Worm (Caenorhabditis elegans) whole organism, L1 larva: ENCODE results near the gene H38K22.9.

Experiments
- C16A3.4 ChIP-seq: fragments of 150-350 bp; optimal IDR thresholded peaks from 2 replicates; lab custom pipeline; 2014; ENCODE audit warnings: missing biosample characterization, missing genetic modification characterization
- C34B4.2 ChIP-seq: sonication (generic microtip); optimal IDR thresholded peaks from 2 replicates; lab custom pipeline; 2017; ENCODE audit warnings: mild to moderate bottlenecking, missing genetic modification characterization, missing compliant biosample characterization
- Y116A8C.19 ChIP-seq: sonication (generic microtip); optimal IDR thresholded peaks from 2 replicates; lab custom pipeline; 2016; ENCODE audit warnings: missing compliant biosample characterization, missing genetic modification characterization, borderline replicate concordance
- aly-2 ChIP-seq: fragments of 150-350 bp; optimal IDR thresholded peaks from 2 replicates; lab custom pipeline; 2014; ENCODE audit warnings: missing biosample characterization, missing genetic modification characterization
- ama-1 ChIP-seq: fragments of 150-350 bp; optimal IDR thresholded peaks from 2 replicates; lab custom pipeline; 2014
- blmp-1 ChIP-seq: fragments of 150-350 bp; optimal IDR thresholded peaks from 2 replicates; lab custom pipeline; 2014; ENCODE audit warnings: missing biosample characterization, missing genetic modification characterization
- ceh-63 ChIP-seq: fragments of 200-800 bp; sonication (Bioruptor generic); optimal IDR thresholded peaks from 2 replicates; lab custom pipeline; 2018; ENCODE audit warnings: mild to moderate bottlenecking, missing genetic modification characterization, missing compliant biosample characterization
- ceh-8 ChIP-seq: fragments of 200-800 bp; sonication (Bioruptor generic); optimal IDR thresholded peaks from 2 replicates; lab custom pipeline; 2018; ENCODE audit warnings: mild to moderate bottlenecking, missing genetic modification characterization, moderate library complexity, missing compliant biosample characterization
- ceh-90 ChIP-seq: sonication (generic microtip); optimal IDR thresholded peaks from 2 replicates; lab custom pipeline; 2016; ENCODE audit warnings: missing genetic modification characterization, missing compliant biosample characterization
- dpl-1 ChIP-seq, 3 experiments: fragments of 150-350 bp in 2 of 3; sonication (generic microtip) in 1 of 3; optimal IDR thresholded peaks; 2 replicates each; lab custom pipeline; 2014 to 2017; ENCODE audit warnings: missing biosample characterization in 3 of 3, missing genetic modification characterization in 3 of 3, missing genetic modification reagents in 3 of 3
- dsc-1 ChIP-seq: sonication (generic microtip); optimal IDR thresholded peaks from 2 replicates; lab custom pipeline; 2016; ENCODE audit warnings: mild to moderate bottlenecking, missing genetic modification characterization, missing compliant biosample characterization
- efl-1 ChIP-seq, 4 experiments: fragments of 150-350 bp; optimal IDR thresholded peaks in 3 of 4; peaks in 1 of 4; 1 replicate in 1 of 4; 2 replicates in 3 of 4; lab custom pipeline; 2014; ENCODE audit warnings: missing biosample characterization in 2 of 4, missing genetic modification characterization in 2 of 4, missing genetic modification reagents in 2 of 4
- efl-3 ChIP-seq: fragments of 200-800 bp; sonication (Bioruptor generic); optimal IDR thresholded peaks from 2 replicates; lab custom pipeline; 2018; ENCODE audit warnings: mild to moderate bottlenecking, missing genetic modification characterization, missing compliant biosample characterization
- egl-27 ChIP-seq, 2 experiments: fragments of 150-350 bp in 1 of 2; sonication (generic microtip); optimal IDR thresholded peaks; 3 replicates each; lab custom pipeline; 2017 to 2018; ENCODE audit warnings: missing biosample characterization in 2 of 2, missing genetic modification characterization in 2 of 2, missing genetic modification reagents in 2 of 2
- elt-2 ChIP-seq: sonication (generic microtip); optimal IDR thresholded peaks from 2 replicates; lab custom pipeline; 2016; ENCODE audit warnings: missing genetic modification characterization, mild to moderate bottlenecking, inconsistent platforms, missing compliant biosample characterization, missing genetic modification reagents
- elt-3 ChIP-seq, 6 experiments: fragments of 150-350 bp in 1 of 6; sonication (generic microtip); optimal IDR thresholded peaks; 2 replicates each; lab custom pipeline; 2017 to 2018; ENCODE audit warnings: missing biosample characterization in 6 of 6, missing genetic modification characterization in 6 of 6, inconsistent platforms in 1 of 6
- fkh-8 ChIP-seq: sonication (generic microtip); optimal IDR thresholded peaks from 2 replicates; lab custom pipeline; 2016; ENCODE audit warnings: mild to moderate bottlenecking, missing genetic modification characterization, missing compliant biosample characterization
- fos-1 ChIP-seq: fragments of 150-350 bp; optimal IDR thresholded peaks from 2 replicates; lab custom pipeline; 2014; ENCODE audit warnings: missing biosample characterization, missing genetic modification characterization
- hlh-4 ChIP-seq: sonication (generic microtip); optimal IDR thresholded peaks from 2 replicates; lab custom pipeline; 2016; ENCODE audit warnings: mild to moderate bottlenecking, missing genetic modification characterization, missing compliant biosample characterization
- hpl-2 ChIP-seq: fragments of 150-350 bp; optimal IDR thresholded peaks from 2 replicates; lab custom pipeline; 2014; ENCODE audit warnings: missing biosample characterization, missing genetic modification reagents, missing genetic modification characterization
- irx-1 ChIP-seq: sonication (generic microtip); optimal IDR thresholded peaks from 2 replicates; lab custom pipeline; 2016; ENCODE audit warnings: missing genetic modification characterization, missing compliant biosample characterization
- lin-13 ChIP-seq: fragments of 150-350 bp; optimal IDR thresholded peaks from 2 replicates; lab custom pipeline; 2014; ENCODE audit warnings: missing biosample characterization, missing genetic modification reagents, missing genetic modification characterization
- lin-14 ChIP-seq: fragments of 200-800 bp; sonication (Bioruptor generic); optimal IDR thresholded peaks from 2 replicates; lab custom pipeline; 2018; ENCODE audit warnings: mild to moderate bottlenecking, missing genetic modification characterization, moderate library complexity, missing compliant biosample characterization
- lin-35 ChIP-seq, 2 experiments: fragments of 150-350 bp; optimal IDR thresholded peaks; 2 replicates each; lab custom pipeline; 2014; ENCODE audit warnings: missing biosample characterization in 2 of 2, missing genetic modification characterization in 2 of 2, missing genetic modification reagents in 2 of 2
- lin-39 ChIP-seq: fragments of 150-350 bp; optimal IDR thresholded peaks from 2 replicates; lab custom pipeline; 2014; ENCODE audit warnings: missing biosample characterization, missing genetic modification reagents, missing genetic modification characterization
- lir-3 ChIP-seq: sonication (generic microtip); optimal IDR thresholded peaks from 2 replicates; lab custom pipeline; 2016; ENCODE audit warnings: mild to moderate bottlenecking, missing genetic modification characterization, moderate library complexity, missing compliant biosample characterization; ENCODE audit not compliant: poor library complexity
- lsy-2 ChIP-seq, 2 experiments: fragments of 150-350 bp; optimal IDR thresholded peaks; 2 replicates each; lab custom pipeline; 2014; ENCODE audit warnings: missing biosample characterization in 2 of 2, missing genetic modification characterization in 2 of 2
- mdl-1 ChIP-seq, 2 experiments: fragments of 150-350 bp; optimal IDR thresholded peaks; 2 replicates each; lab custom pipeline; 2014 to 2017; ENCODE audit warnings: missing biosample characterization in 2 of 2, missing genetic modification characterization in 2 of 2, inconsistent platforms in 1 of 2
- mep-1 ChIP-seq: fragments of 150-350 bp; optimal IDR thresholded peaks from 2 replicates; lab custom pipeline; 2014; ENCODE audit warnings: missing biosample characterization, missing genetic modification characterization
- nhr-12 ChIP-seq: sonication (generic microtip); optimal IDR thresholded peaks from 2 replicates; lab custom pipeline; 2017; ENCODE audit warnings: missing biosample characterization, missing genetic modification characterization
- nhr-19 ChIP-seq: fragments of 200-800 bp; sonication (Bioruptor generic); conservative IDR thresholded peaks from 2 replicates; pipeline ENCODE4 v1.3.6; 2022; ENCODE audit warnings: missing genetic modification characterization, missing compliant biosample characterization
- nhr-20 ChIP-seq: sonication (generic microtip); optimal IDR thresholded peaks from 2 replicates; lab custom pipeline; 2016; ENCODE audit warnings: mild to moderate bottlenecking, missing genetic modification characterization, missing compliant biosample characterization
- nhr-28 ChIP-seq: fragments of 150-350 bp; optimal IDR thresholded peaks from 2 replicates; lab custom pipeline; 2014; ENCODE audit warnings: missing biosample characterization, missing genetic modification characterization
- nhr-47 ChIP-seq: sonication (generic microtip); optimal IDR thresholded peaks from 2 replicates; lab custom pipeline; 2016; ENCODE audit warnings: mild to moderate bottlenecking, missing genetic modification characterization, moderate library complexity, missing compliant biosample characterization
- nhr-71 ChIP-seq: sonication (generic microtip); optimal IDR thresholded peaks from 2 replicates; lab custom pipeline; 2016; ENCODE audit warnings: mild to moderate bottlenecking, missing genetic modification characterization, moderate library complexity, missing compliant biosample characterization
- nhr-90 ChIP-seq: sonication (generic microtip); optimal IDR thresholded peaks from 2 replicates; lab custom pipeline; 2016; ENCODE audit warnings: mild to moderate bottlenecking, missing genetic modification characterization, missing compliant biosample characterization; ENCODE audit not compliant: poor library complexity
- pax-3 ChIP-seq: fragments of 200-800 bp; sonication (Bioruptor generic); optimal IDR thresholded peaks from 2 replicates; lab custom pipeline; 2018; ENCODE audit warnings: mild to moderate bottlenecking, missing genetic modification characterization, moderate library complexity, missing compliant biosample characterization
- pqm-1 ChIP-seq: sonication (generic microtip); optimal IDR thresholded peaks from 3 replicates; lab custom pipeline; 2017; ENCODE audit warnings: missing biosample characterization, missing genetic modification characterization
- rnt-1 ChIP-seq: sonication (generic microtip); optimal IDR thresholded peaks from 2 replicates; lab custom pipeline; 2016; ENCODE audit warnings: mild to moderate bottlenecking, missing genetic modification characterization, moderate library complexity, missing compliant biosample characterization
- skn-1 ChIP-seq: fragments of 150-350 bp; optimal IDR thresholded peaks from 2 replicates; lab custom pipeline; 2014; ENCODE audit warnings: missing biosample characterization, missing genetic modification characterization
- snu-23 ChIP-seq: sonication (generic microtip); optimal IDR thresholded peaks from 2 replicates; lab custom pipeline; 2016; ENCODE audit warnings: missing genetic modification characterization, missing compliant biosample characterization
- sox-4 ChIP-seq: sonication (generic microtip); optimal IDR thresholded peaks from 2 replicates; lab custom pipeline; 2016; ENCODE audit warnings: missing genetic modification characterization, missing compliant biosample characterization
- sup-37 ChIP-seq: fragments of 200-800 bp; sonication (Bioruptor generic); optimal IDR thresholded peaks from 2 replicates; lab custom pipeline; 2018; ENCODE audit warnings: mild to moderate bottlenecking, missing genetic modification characterization, missing compliant biosample characterization
- swsn-7 ChIP-seq: sonication (generic microtip); optimal IDR thresholded peaks from 2 replicates; lab custom pipeline; 2016; ENCODE audit warnings: missing genetic modification characterization, missing compliant biosample characterization
- tbx-2 ChIP-seq: sonication (generic microtip); optimal IDR thresholded peaks from 2 replicates; lab custom pipeline; 2016; ENCODE audit warnings: missing genetic modification characterization, missing compliant biosample characterization
- tlp-1 ChIP-seq: fragments of 150-350 bp; optimal IDR thresholded peaks from 2 replicates; lab custom pipeline; 2014; ENCODE audit warnings: missing biosample characterization, missing genetic modification characterization
- unc-62 ChIP-seq: fragments of 150-350 bp; optimal IDR thresholded peaks from 2 replicates; lab custom pipeline; 2014; ENCODE audit warnings: missing biosample characterization, missing genetic modification reagents, missing genetic modification characterization
- vab-15 ChIP-seq: sonication (generic microtip); optimal IDR thresholded peaks from 2 replicates; lab custom pipeline; 2017; ENCODE audit warnings: missing genotype, mild to moderate bottlenecking, missing genetic modification characterization, missing compliant biosample characterization
- xbp-1 ChIP-seq: sonication (generic microtip); optimal IDR thresholded peaks from 2 replicates; lab custom pipeline; 2016; ENCODE audit warnings: missing genetic modification characterization, missing compliant biosample characterization
- ztf-11 ChIP-seq, 2 experiments: sonication (generic microtip); optimal IDR thresholded peaks; 2 replicates each; lab custom pipeline; 2016 to 2017; ENCODE audit warnings: missing genetic modification characterization in 2 of 2, missing biosample characterization in 1 of 2, missing compliant biosample characterization in 1 of 2
- ztf-4 ChIP-seq: fragments of 150-350 bp; optimal IDR thresholded peaks from 2 replicates; lab custom pipeline; 2014; ENCODE audit warnings: missing biosample characterization, missing genetic modification characterization

H38K22.9 gene

DNA sequence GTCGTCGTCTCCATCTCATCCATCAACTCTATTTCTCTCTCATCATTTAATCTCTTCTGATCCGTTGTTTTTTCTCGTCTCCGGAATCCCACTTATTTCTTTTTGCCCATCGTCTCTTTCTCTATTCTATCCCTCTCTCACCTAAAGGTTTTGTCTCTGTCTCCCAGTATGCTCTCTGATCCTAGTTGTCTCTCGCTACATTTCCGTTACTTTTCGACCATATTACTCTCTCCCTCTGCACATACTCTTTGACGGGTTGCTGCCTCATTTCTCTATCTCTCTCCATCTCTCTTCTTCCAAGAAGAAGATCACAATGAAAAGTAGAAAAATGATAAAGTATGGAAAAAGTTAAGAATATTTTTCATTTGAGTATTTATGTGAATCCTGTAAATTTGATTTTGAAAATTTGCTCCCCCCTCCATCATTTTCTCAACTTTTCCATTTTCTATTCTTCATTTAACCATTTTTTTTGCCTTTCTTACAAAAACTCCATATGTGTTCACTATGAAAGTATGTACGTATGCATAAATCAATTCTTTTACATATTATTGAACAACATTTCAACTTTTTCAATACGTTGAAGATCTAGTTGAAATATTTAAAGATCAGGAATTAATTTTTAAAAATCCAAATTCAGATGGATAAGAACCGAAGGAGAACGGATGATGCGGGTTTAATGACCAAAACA is 6.8 kb upstream of the H38K22.9 start, which contains the start of gene tag-131:
TSS of gene tag-131 (plus strand) at position 638 of the 688 bp plus-strand sequence.
- TF ChIP-seq ceh-8 (GFP tag; lab: Kevin White, UChicago), result no peak
- no peak for TF ChIP-seq hpl-2 (GFP tag; lab: Kevin White, UChicago)
- TF ChIP-seq nhr-28 (tag; lab: Kevin White, UChicago), result no peak
- peak; percentile 38 to 67 for TF ChIP-seq lsy-2 (tag; optimal IDR thresholded peaks at IDR 0.05; lab: Kevin White, UChicago)
- no peak for TF ChIP-seq unc-62 (GFP tag; lab: Kevin White, UChicago)
- TF ChIP-seq nhr-19 (GFP tag; lab: Robert Waterston, UW), result peak; percentile 43
- peak; percentile 80 for TF ChIP-seq nhr-71
- TF ChIP-seq dsc-1, result peak; percentile 67
- TF ChIP-seq sox-4 (tag; lab: Kevin White, UChicago), result no peak
- no peak for TF ChIP-seq elt-2 (tag; lab: Kevin White, UChicago)
- no peak for TF ChIP-seq egl-27 (tag; optimal IDR thresholded peaks at IDR 0.05; lab: Kevin White, UChicago)
- no peak for TF ChIP-seq sup-37 (GFP tag; lab: Kevin White, UChicago)
- no peak for TF ChIP-seq ztf-11 (tag; optimal IDR thresholded peaks at IDR 0.05; lab: Kevin White, UChicago)
- peak in 2 of 6 experiments; percentile 10 to 24 for TF ChIP-seq elt-3 (tag; optimal IDR thresholded peaks at IDR 0.05; lab: Kevin White, UChicago)
- peak; percentile 64 for TF ChIP-seq blmp-1
- no peak for TF ChIP-seq nhr-90 (tag; lab: Kevin White, UChicago)
- TF ChIP-seq Y116A8C.19 (tag; lab: Kevin White, UChicago), result no peak
- TF ChIP-seq aly-2, result no peak
- TF ChIP-seq hlh-4, result no peak
- no peak for TF ChIP-seq ceh-63 (GFP tag; lab: Kevin White, UChicago)
- TF ChIP-seq lir-3 (tag; lab: Kevin White, UChicago), result peak; percentile 16
- TF ChIP-seq fkh-8, result no peak
- no peak for TF ChIP-seq efl-3
- no peak for TF ChIP-seq lin-13 (GFP tag; lab: Kevin White, UChicago)
- no peak for TF ChIP-seq pqm-1 (tag; lab: Kevin White, UChicago)
- TF ChIP-seq mep-1 (tag; lab: Kevin White, UChicago), result peak; percentile 13
- TF ChIP-seq ama-1 (lab: Kevin White, UChicago), result no peak
- peak; percentile 50 for TF ChIP-seq swsn-7 (tag; lab: Kevin White, UChicago)
- TF ChIP-seq skn-1, result no peak
- peak; percentile 22 for TF ChIP-seq tbx-2
- peak; percentile 17 to 36 for TF ChIP-seq lin-35 (GFP tag; optimal IDR thresholded peaks at IDR 0.05; lab: Kevin White, UChicago)
- TF ChIP-seq mdl-1 (tag; optimal IDR thresholded peaks at IDR 0.05; lab: Kevin White, UChicago), result peak in 1 of 2 experiments; percentile 26
- TF ChIP-seq xbp-1 (tag; lab: Kevin White, UChicago), result peak; percentile 8
- peak; percentile 63 for TF ChIP-seq nhr-20 (tag; lab: Kevin White, UChicago)
- no peak for TF ChIP-seq C16A3.4 (tag; lab: Kevin White, UChicago)
- TF ChIP-seq tlp-1 (tag; lab: Kevin White, UChicago), result no peak
- TF ChIP-seq lin-39 (tag; lab: Kevin White, UChicago), result peak; percentile 8
- TF ChIP-seq C34B4.2 (tag; lab: Kevin White, UChicago), result no peak
- peak; percentile 48 to 57 for TF ChIP-seq efl-1 (optimal IDR thresholded peaks at IDR 0.05; lab: Kevin White, UChicago)
- no peak for TF ChIP-seq efl-1 (GFP tag; optimal IDR thresholded peaks at IDR 0.05 in 1 of 2; lab: Kevin White, UChicago)
- no peak for TF ChIP-seq irx-1 (tag; lab: Kevin White, UChicago)
- peak; percentile 75 for TF ChIP-seq snu-23 (GFP tag; lab: Kevin White, UChicago)
- TF ChIP-seq pax-3 (tag; lab: Kevin White, UChicago), result no peak
- TF ChIP-seq vab-15 (tag; lab: Kevin White, UChicago), result no peak
- TF ChIP-seq fos-1, result no peak
- no peak for TF ChIP-seq ceh-90 (tag; lab: Kevin White, UChicago)
- TF ChIP-seq dpl-1 (GFP tag; optimal IDR thresholded peaks at IDR 0.05; lab: Kevin White, UChicago), result peak; percentile 3 to 20 (median 4)
- peak; percentile 36 for TF ChIP-seq nhr-47 (tag; lab: Kevin White, UChicago)
- TF ChIP-seq nhr-12, result no peak
- TF ChIP-seq rnt-1 (tag; lab: Kevin White, UChicago), result peak; percentile 74
- TF ChIP-seq ztf-4 (tag; lab: Kevin White, UChicago), result no peak
- peak; percentile 61 for TF ChIP-seq lin-14 (GFP tag; lab: Kevin White, UChicago)
